Fruit fly (Drosophila melanogaster) whole organism, pupa: ENCODE results near the gene Nsf2.

Experiments used
- CG10348 ChIP-seq: fragments of 200-800 bp; sonication (Bioruptor generic); IDR thresholded peaks from 2 replicates; pipeline ENCODE4 v1.3.6; 2022; ENCODE audit warnings: missing biosample characterization, missing genetic modification characterization
- CG12605 ChIP-seq: fragments of 200-800 bp; sonication (Bioruptor generic); IDR thresholded peaks from 2 replicates; pipeline ENCODE4 v1.3.6; 2022; ENCODE audit warnings: missing biosample characterization, missing genetic modification characterization
- CG13204 ChIP-seq: fragments of 200-800 bp; sonication (Bioruptor generic); optimal IDR thresholded peaks from 2 replicates; lab custom pipeline; 2018; ENCODE audit warnings: missing biosample characterization, mild to moderate bottlenecking, missing genetic modification characterization, moderate library complexity
- CG14655 ChIP-seq: fragments of 200-800 bp; sonication (Bioruptor generic); optimal IDR thresholded peaks from 3 replicates; lab custom pipeline; 2017; ENCODE audit warnings: mild to moderate bottlenecking, missing biosample characterization, missing genetic modification reagents, missing genetic modification characterization
- CG15710 ChIP-seq: fragments of 200-800 bp; sonication (Bioruptor generic); optimal IDR thresholded peaks from 2 replicates; lab custom pipeline; 2018; ENCODE audit warnings: missing biosample characterization, mild to moderate bottlenecking, missing genetic modification characterization, moderate library complexity
- CG17806 ChIP-seq: fragments of 200-800 bp; sonication (Bioruptor generic); optimal IDR thresholded peaks from 2 replicates; lab custom pipeline; 2018; ENCODE audit warnings: missing biosample characterization, mild to moderate bottlenecking, missing genetic modification characterization, moderate library complexity
- CG32121 ChIP-seq: fragments of 200-800 bp; sonication (Bioruptor generic); IDR thresholded peaks from 2 replicates; pipeline ENCODE4 v1.3.6; 2022; ENCODE audit warnings: missing biosample characterization, missing genetic modification characterization
- CG34367 ChIP-seq: fragments of 200-800 bp; sonication (Bioruptor generic); optimal IDR thresholded peaks from 2 replicates; lab custom pipeline; 2018; ENCODE audit warnings: missing biosample characterization, mild to moderate bottlenecking, missing genetic modification characterization
- CG4496 ChIP-seq: fragments of 200-800 bp; sonication (Bioruptor generic); IDR thresholded peaks from 3 replicates; pipeline ENCODE4 v1.3.6; 2022; ENCODE audit warnings: missing biosample characterization, missing genetic modification characterization
- CG8159 ChIP-seq: fragments of 200-800 bp; sonication (Bioruptor generic); optimal IDR thresholded peaks from 3 replicates; lab custom pipeline; 2018; ENCODE audit warnings: missing biosample characterization, mild to moderate bottlenecking, missing genetic modification characterization, moderate library complexity
- CG8301 ChIP-seq: fragments of 200-800 bp; sonication (Bioruptor generic); optimal IDR thresholded peaks from 2 replicates; lab custom pipeline; 2018; ENCODE audit warnings: missing biosample characterization, mild to moderate bottlenecking, missing genetic modification characterization
- CG9948 ChIP-seq: fragments of 200-800 bp; sonication (Bioruptor generic); optimal IDR thresholded peaks from 2 replicates; lab custom pipeline; 2018; ENCODE audit warnings: missing biosample characterization, mild to moderate bottlenecking, missing genetic modification characterization, moderate library complexity
- D1 ChIP-seq: fragments of 200-800 bp; sonication (Bioruptor generic); optimal IDR thresholded peaks from 2 replicates; lab custom pipeline; 2018; ENCODE audit warnings: missing biosample characterization, mild to moderate bottlenecking, missing genetic modification characterization, moderate library complexity
- EcR ChIP-seq: fragments of 200-800 bp; sonication (Bioruptor generic); optimal IDR thresholded peaks from 3 replicates; lab custom pipeline; 2019; ENCODE audit warnings: missing biosample characterization, missing genetic modification characterization, mild to moderate bottlenecking, moderate library complexity, missing genetic modification reagents
- Ets98B ChIP-seq: fragments of 200-800 bp; sonication (Bioruptor generic); IDR thresholded peaks from 2 replicates; pipeline ENCODE4 v1.3.6; 2022; ENCODE audit warnings: missing biosample characterization, missing genetic modification characterization
- Pif1A ChIP-seq: fragments of 200-800 bp; sonication (Bioruptor generic); optimal IDR thresholded peaks from 3 replicates; lab custom pipeline; 2016; ENCODE audit warnings: missing biosample characterization, missing genetic modification characterization
- Pif1B ChIP-seq: fragments of 200-800 bp; sonication (Bioruptor generic); optimal IDR thresholded peaks from 3 replicates; lab custom pipeline; 2016; ENCODE audit warnings: missing biosample characterization, missing genetic modification characterization
- Snoo ChIP-seq: fragments of 200-800 bp; sonication (Bioruptor generic); optimal IDR thresholded peaks from 3 replicates; lab custom pipeline; 2017; ENCODE audit warnings: missing biosample characterization, mild to moderate bottlenecking, missing genetic modification characterization, inconsistent platforms
- fd96Ca ChIP-seq: fragments of 200-800 bp; sonication (Bioruptor generic); IDR thresholded peaks from 3 replicates; pipeline ENCODE4 v1.3.6; 2022; ENCODE audit warnings: missing biosample characterization, missing genetic modification characterization
- gl ChIP-seq: fragments of 200-800 bp; sonication (Bioruptor generic); optimal IDR thresholded peaks from 2 replicates; lab custom pipeline; 2018; ENCODE audit warnings: missing biosample characterization, mild to moderate bottlenecking, missing genetic modification characterization
- rn ChIP-seq: fragments of 200-800 bp; sonication (Bioruptor generic); IDR thresholded peaks from 2 replicates; pipeline ENCODE4 v1.3.6; 2022; ENCODE audit warnings: missing biosample characterization, missing genetic modification characterization

Gene Nsf2

DNA sequence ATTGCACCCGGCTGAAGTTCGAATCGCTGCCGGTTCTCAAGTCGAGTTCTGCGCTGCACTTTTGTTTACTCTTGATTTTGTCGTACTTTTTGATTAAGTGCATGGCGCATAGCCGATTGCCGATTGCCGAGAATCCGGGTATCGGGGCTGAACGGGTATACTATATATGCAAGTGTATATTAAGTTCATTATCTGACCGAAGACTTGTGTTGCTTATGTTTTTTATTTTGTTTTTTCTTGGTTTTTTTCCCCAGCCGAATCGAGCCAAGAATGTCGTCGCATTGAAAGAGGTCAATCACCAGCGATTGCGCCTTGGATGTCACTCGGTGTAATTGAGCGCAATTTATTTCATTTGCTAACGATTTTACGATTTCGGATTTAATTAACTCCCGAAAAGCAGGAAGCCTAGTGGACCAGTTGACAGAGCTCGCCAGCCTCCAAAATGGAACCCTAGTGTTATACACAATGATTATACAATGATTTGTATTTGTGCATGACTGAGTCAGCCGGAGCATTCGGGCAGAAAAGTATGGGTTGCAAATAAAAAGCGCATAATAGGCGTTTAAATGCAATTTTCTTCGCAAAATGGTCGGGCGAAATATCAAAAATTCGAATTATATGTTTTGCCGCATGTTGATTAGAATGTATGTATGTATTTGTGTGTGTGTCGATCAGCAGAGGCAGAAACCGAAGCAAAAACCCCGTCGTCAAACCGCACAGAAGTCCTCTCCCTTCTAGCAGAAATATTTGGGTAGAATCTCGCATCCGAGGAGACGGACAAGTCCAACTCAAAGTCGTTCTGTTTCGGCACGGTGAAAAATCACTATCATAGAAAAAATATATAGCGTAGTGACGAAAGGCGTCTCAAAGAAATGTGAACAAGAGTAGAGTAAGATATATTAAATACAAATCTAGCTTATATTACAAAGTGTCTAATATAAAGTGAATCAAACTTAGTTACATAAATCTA is 9.6 kb downstream of the Nsf2 start, which contains the start of gene Mst87F:
TSS of gene Mst87F (minus strand) at position 56 of the 970 bp plus-strand sequence.
- TF ChIP-seq EcR = peak; percentile 84
- no peak for TF ChIP-seq Pif1B

- no peak for TF ChIP-seq CG9948 (tag; lab: Kevin White, UChicago)
- TF ChIP-seq D1 (tag; lab: Kevin White, UChicago) = no peak
- no peak for TF ChIP-seq Pif1A (GFP tag; lab: Kevin White, UChicago)
- TF ChIP-seq CG8159 = no peak
- TF ChIP-seq CG13204 (GFP tag; lab: Kevin White, UChicago) = no peak
- no peak for TF ChIP-seq Pif1B
- TF ChIP-seq CG12605 (GFP tag; lab: Robert Waterston, UW) = no peak
- no peak for TF ChIP-seq CG8301 (tag; lab: Kevin White, UChicago)
- TF ChIP-seq Ets98B (GFP tag; lab: Robert Waterston, UW) = no peak
- no peak for TF ChIP-seq gl (tag; lab: Kevin White, UChicago)
- no peak for TF ChIP-seq CG14655 (GFP tag; lab: Kevin White, UChicago)
- no peak for TF ChIP-seq CG34367 (tag; lab: Kevin White, UChicago)
- TF ChIP-seq CG4496 (GFP tag; lab: Robert Waterston, UW) = no peak
- TF ChIP-seq fd96Ca (GFP tag; lab: Robert Waterston, UW) = no peak
- no peak for TF ChIP-seq Snoo
- TF ChIP-seq CG17806 (tag; lab: Kevin White, UChicago) = no peak
- TF ChIP-seq CG10348 = no peak
- no peak for TF ChIP-seq CG15710 (tag; lab: Kevin White, UChicago)
- no peak for TF ChIP-seq EcR
- TF ChIP-seq CG32121 (GFP tag; lab: Robert Waterston, UW) = no peak
- TF ChIP-seq, all 21 proteins: peak for 0
Observed at dm6 chr3R:13822602-13823220, 15.1 kb downstream of the Nsf2 start.

- TF ChIP-seq CG15710 (tag; lab: Kevin White, UChicago) (no peak), EcR (peak; percentile 32)
- TF ChIP-seq, all 21 proteins: peak for 1
Observed at dm6 chr3R:13820483-13820882, 17.3 kb downstream of the Nsf2 start.

DNA sequence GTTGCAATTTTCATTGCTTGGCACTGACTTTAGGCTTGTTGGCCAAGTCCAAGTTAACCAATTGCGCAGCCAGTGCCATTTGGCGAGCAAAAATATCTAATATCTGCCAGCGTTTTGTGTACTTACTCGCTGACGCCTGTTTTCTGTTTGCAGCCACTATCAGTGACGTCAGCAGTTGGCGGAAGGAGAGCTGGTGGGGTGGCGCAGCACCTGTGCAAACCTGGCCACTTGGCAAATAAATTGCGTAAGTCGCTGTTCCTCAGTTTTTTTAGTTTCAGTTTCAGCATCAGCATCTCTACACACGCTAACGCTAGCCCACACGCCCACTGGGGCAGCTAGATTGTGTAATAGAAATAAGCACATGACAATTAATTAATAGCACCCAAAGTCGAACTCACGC is 18.8 kb downstream of the Nsf2 start:
- TF ChIP-seq CG13204 (GFP tag; lab: Kevin White, UChicago) (no peak), CG32121 (GFP tag; lab: Robert Waterston, UW) (peak; percentile 30; the same call in 1 of the 2 replicates), CG12605 (GFP tag; lab: Robert Waterston, UW) (no peak), EcR (no peak), CG15710 (tag; lab: Kevin White, UChicago) (no peak), D1 (tag; lab: Kevin White, UChicago) (no peak), gl (tag; lab: Kevin White, UChicago) (no peak), CG10348 (no peak), fd96Ca (GFP tag; lab: Robert Waterston, UW) (0 out of 3 replicates have a peak, but pooled peaks have one; percentile 18), CG34367 (tag; lab: Kevin White, UChicago) (no peak), CG17806 (tag; lab: Kevin White, UChicago) (no peak), CG9948 (tag; lab: Kevin White, UChicago) (no peak)
- TF ChIP-seq, all 21 proteins: peak for 2

DNA sequence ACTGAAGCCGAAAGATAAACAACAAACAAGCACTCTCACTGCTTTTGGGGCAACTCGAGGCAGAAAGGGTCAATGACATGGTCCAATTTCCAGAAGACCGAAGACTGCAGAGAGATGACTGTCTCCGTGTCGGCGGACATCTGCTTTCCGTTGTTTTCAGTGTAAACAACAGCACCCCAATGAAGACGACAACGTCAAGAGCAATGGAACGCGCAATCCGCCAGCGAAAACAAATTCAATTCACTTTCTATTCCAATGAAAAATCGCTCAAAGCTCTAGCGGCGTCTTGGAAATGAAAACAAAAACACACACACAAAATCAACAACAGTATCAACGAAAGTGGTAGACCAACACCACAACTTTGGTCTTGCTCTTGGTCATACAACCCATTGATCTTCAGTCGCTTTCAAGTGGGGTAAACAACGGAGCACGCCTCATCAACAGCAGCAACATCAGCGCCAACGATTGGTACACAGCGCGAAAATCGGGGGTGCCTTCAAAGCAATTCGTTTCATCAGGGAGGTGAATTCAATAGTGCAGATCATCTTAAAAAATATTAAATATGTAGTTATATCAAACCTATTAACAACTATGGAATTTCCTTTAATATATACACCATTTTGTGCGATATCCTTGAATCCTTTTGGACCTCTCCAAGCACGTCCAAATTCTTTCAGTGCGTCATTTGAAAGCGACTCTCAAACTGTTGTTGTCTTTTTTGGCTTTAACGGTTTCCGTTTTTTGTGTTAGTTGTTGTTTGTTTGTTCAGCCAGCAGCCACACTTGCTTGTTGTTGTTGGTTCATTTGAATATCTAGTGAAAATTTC is 20.1 kb downstream of the Nsf2 start:
- TF ChIP-seq CG4496 (GFP tag; lab: Robert Waterston, UW) = peak; percentile 44; the same call in 2 of the 3 replicates
- no peak for TF ChIP-seq EcR
- TF ChIP-seq gl (tag; lab: Kevin White, UChicago) = no peak
- no peak for TF ChIP-seq CG8159
- TF ChIP-seq CG10348 = no peak
- TF ChIP-seq Snoo = no peak
- no peak for TF ChIP-seq CG9948 (tag; lab: Kevin White, UChicago)
- peak; percentile 13 for TF ChIP-seq CG8301 (tag; lab: Kevin White, UChicago)
- TF ChIP-seq D1 (tag; lab: Kevin White, UChicago) = no peak
- TF ChIP-seq fd96Ca (GFP tag; lab: Robert Waterston, UW) = peak; percentile 52; the same call in 2 of the 3 replicates
- TF ChIP-seq CG13204 (GFP tag; lab: Kevin White, UChicago) = no peak
- peak; percentile 65 for TF ChIP-seq CG32121 (GFP tag; lab: Robert Waterston, UW)
- peak; percentile 46; the same call in 1 of the 2 replicates for TF ChIP-seq rn (GFP tag; lab: Robert Waterston, UW)
- TF ChIP-seq CG15710 (tag; lab: Kevin White, UChicago) = no peak
- no peak for TF ChIP-seq CG17806 (tag; lab: Kevin White, UChicago)
- no peak for TF ChIP-seq Pif1B
- TF ChIP-seq CG12605 (GFP tag; lab: Robert Waterston, UW) = peak; percentile 38; the same call in 1 of the 2 replicates
- peak; percentile 7 for TF ChIP-seq CG14655 (GFP tag; lab: Kevin White, UChicago)
- no peak for TF ChIP-seq Pif1A (GFP tag; lab: Kevin White, UChicago)
- peak; percentile 42; the same call in 1 of the 2 replicates for TF ChIP-seq Ets98B (GFP tag; lab: Robert Waterston, UW)
- no peak for TF ChIP-seq CG34367 (tag; lab: Kevin White, UChicago)
- TF ChIP-seq, all 21 proteins: peak for 8
